Fruit fly (Drosophila melanogaster) whole organism: ENCODE data around the gene CG3436.

Source experiments
- psq ChIP-seq: fragments of >200 bp; optimal IDR thresholded peaks from 2 replicates; lab custom pipeline; 2017
- usp ChIP-seq: fragments of >200 bp; optimal IDR thresholded peaks from 2 replicates; lab custom pipeline; 2017; ENCODE audit warnings: missing biosample characterization, missing genetic modification characterization, mixed read lengths

DNA sequence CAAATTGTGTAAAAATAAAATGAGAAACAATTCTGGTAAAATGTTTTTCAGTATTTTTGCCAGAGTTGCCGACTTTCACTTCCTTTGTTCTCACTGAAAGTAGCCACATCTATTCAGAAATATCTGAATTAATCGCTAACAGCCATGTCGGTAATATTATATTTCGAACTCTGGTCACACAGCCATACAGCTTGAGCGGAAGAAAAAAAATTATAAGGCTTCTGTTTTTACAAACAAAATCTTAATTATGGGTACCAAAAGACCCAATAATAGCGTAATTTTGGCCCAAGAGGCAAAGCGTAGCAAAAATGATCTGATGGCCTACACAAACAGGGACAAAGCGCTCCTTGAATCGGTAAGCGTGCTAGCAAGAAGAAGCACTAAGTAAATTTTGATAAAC is at the start of gene CG3436:
- TF ChIP-seq psq (lab: Kevin White, UChicago) (no peak), usp (GFP tag; lab: Kevin White, UChicago) (no peak)
